Fruit fly (Drosophila melanogaster) whole organism, prepupa: ENCODE results near the gene CG31743.
A peak's percentile ranks its signal among the peaks of the same experiment; 100 is the strongest.

ENCODE experiments used
- CG11294 ChIP-seq: fragments of 200-800 bp; sonication (Bioruptor generic); IDR thresholded peaks from 2 replicates; pipeline ENCODE4 v1.3.6; 2022; ENCODE audit warnings: missing biosample characterization, missing genetic modification characterization
- CG15336 ChIP-seq: fragments of 200-800 bp; sonication (Bioruptor generic); IDR thresholded peaks from 2 replicates; pipeline ENCODE4 v1.3.6; 2022; ENCODE audit warnings: missing biosample characterization, missing genetic modification characterization
- CG16779 ChIP-seq: fragments of 200-800 bp; sonication (Bioruptor generic); optimal IDR thresholded peaks from 3 replicates; lab custom pipeline; 2017; ENCODE audit warnings: missing biosample characterization, mild to moderate bottlenecking, missing genetic modification characterization
- CG3032 ChIP-seq: fragments of 200-800 bp; optimal IDR thresholded peaks from 2 replicates; lab custom pipeline; 2019; ENCODE audit warnings: missing biosample characterization, mild to moderate bottlenecking, missing genetic modification characterization, moderate library complexity
- CG31627 ChIP-seq: fragments of 200-800 bp; sonication (Bioruptor generic); optimal IDR thresholded peaks from 3 replicates; lab custom pipeline; 2016; ENCODE audit warnings: missing biosample characterization, missing genetic modification characterization
- CG6163 ChIP-seq: fragments of 200-800 bp; sonication (Bioruptor generic); IDR thresholded peaks from 3 replicates; pipeline ENCODE4 v1.3.6; 2022; ENCODE audit warnings: missing biosample characterization, missing genetic modification characterization
- CG6276 ChIP-seq: fragments of 200-800 bp; sonication (Bioruptor generic); optimal IDR thresholded peaks from 2 replicates; lab custom pipeline; 2017; ENCODE audit warnings: missing biosample characterization, mild to moderate bottlenecking, missing genetic modification characterization
- CG6808 ChIP-seq: fragments of 200-800 bp; sonication (Bioruptor generic); optimal IDR thresholded peaks from 3 replicates; lab custom pipeline; 2017; ENCODE audit warnings: missing biosample characterization, missing genetic modification characterization, mild to moderate bottlenecking, moderate library complexity, missing genetic modification reagents
- CG7368 ChIP-seq: fragments of 200-800 bp; sonication (Bioruptor generic); optimal IDR thresholded peaks from 3 replicates; lab custom pipeline; 2016; ENCODE audit warnings: missing biosample characterization, missing genetic modification characterization
- CG8319 ChIP-seq: fragments of 200-800 bp; sonication (Bioruptor generic); optimal IDR thresholded peaks from 3 replicates; lab custom pipeline; 2016; ENCODE audit warnings: missing biosample characterization, missing genetic modification characterization
- CG8632 ChIP-seq: fragments of 200-800 bp; sonication (Bioruptor generic); optimal IDR thresholded peaks from 3 replicates; lab custom pipeline; 2016; ENCODE audit warnings: missing biosample characterization, missing genetic modification characterization
- Eip75B ChIP-seq: fragments of 200-800 bp; sonication (Bioruptor generic); optimal IDR thresholded peaks from 3 replicates; lab custom pipeline; 2016; ENCODE audit warnings: missing biosample characterization, missing genetic modification characterization
- Eip78C ChIP-seq: fragments of 200-800 bp; sonication (Bioruptor generic); peaks from one replicate; lab custom pipeline; 2016; ENCODE audit warnings: missing biosample characterization, missing genetic modification characterization
- Eip93F ChIP-seq: fragments of 200-800 bp; sonication (Bioruptor generic); optimal IDR thresholded peaks from 2 replicates; lab custom pipeline; 2016; ENCODE audit warnings: missing biosample characterization, mild to moderate bottlenecking, missing genetic modification characterization
- Gug ChIP-seq: fragments of 200-800 bp; sonication (Bioruptor generic); IDR thresholded peaks from 2 replicates; pipeline ENCODE4 v1.3.6; 2022; ENCODE audit warnings: missing biosample characterization, missing genetic modification characterization
- Hr38 ChIP-seq: sonication (Bioruptor generic); optimal IDR thresholded peaks from 2 replicates; lab custom pipeline; 2016; ENCODE audit warnings: missing biosample characterization, missing genetic modification characterization
- Hr39 ChIP-seq: fragments of 200-800 bp; sonication (Bioruptor generic); optimal IDR thresholded peaks from 2 replicates; lab custom pipeline; 2016; ENCODE audit warnings: missing biosample characterization, missing genetic modification characterization
- Hr4 ChIP-seq: fragments of 200-800 bp; sonication (Bioruptor generic); optimal IDR thresholded peaks from 3 replicates; lab custom pipeline; 2016; ENCODE audit warnings: missing biosample characterization, missing genetic modification characterization
- Lpt ChIP-seq: fragments of 200-800 bp; sonication (Bioruptor generic); optimal IDR thresholded peaks from 3 replicates; lab custom pipeline; 2016; ENCODE audit warnings: missing biosample characterization, missing genetic modification characterization
- Met ChIP-seq: fragments of 200-800 bp; sonication (Bioruptor generic); optimal IDR thresholded peaks from 3 replicates; lab custom pipeline; 2016; ENCODE audit warnings: missing biosample characterization, missing genetic modification characterization
- OdsH ChIP-seq: fragments of 200-800 bp; sonication (Bioruptor generic); optimal IDR thresholded peaks from 3 replicates; lab custom pipeline; 2016; ENCODE audit warnings: missing biosample characterization, missing genetic modification characterization
- Smox ChIP-seq: fragments of 200-800 bp; sonication (Bioruptor generic); optimal IDR thresholded peaks from 3 replicates; lab custom pipeline; 2016; ENCODE audit warnings: missing biosample characterization, missing genetic modification characterization
- Sox102F ChIP-seq: fragments of 200-800 bp; sonication (Bioruptor generic); optimal IDR thresholded peaks from 2 replicates; lab custom pipeline; 2016; ENCODE audit warnings: missing biosample characterization, mild to moderate bottlenecking, missing genetic modification characterization
- Sox14 ChIP-seq: fragments of 200-800 bp; sonication (Bioruptor generic); optimal IDR thresholded peaks from 3 replicates; lab custom pipeline; 2016; ENCODE audit warnings: missing biosample characterization, missing genetic modification characterization
- Sox15 ChIP-seq: fragments of 200-800 bp; sonication (Bioruptor generic); optimal IDR thresholded peaks from 3 replicates; lab custom pipeline; 2016; ENCODE audit warnings: missing biosample characterization, missing genetic modification characterization
- acj6 ChIP-seq: fragments of 200-800 bp; sonication (Bioruptor generic); optimal IDR thresholded peaks from 3 replicates; lab custom pipeline; 2016; ENCODE audit warnings: missing biosample characterization, missing genetic modification characterization
- dsx ChIP-seq: fragments of 200-800 bp; optimal IDR thresholded peaks from 3 replicates; lab custom pipeline; 2019; ENCODE audit warnings: missing biosample characterization, mild to moderate bottlenecking, missing genetic modification characterization, moderate library complexity; ENCODE audit not compliant: poor library complexity, severe bottlenecking
- fd85E ChIP-seq: fragments of 200-800 bp; sonication (Bioruptor generic); optimal IDR thresholded peaks from 3 replicates; lab custom pipeline; 2016; ENCODE audit warnings: missing biosample characterization, missing genetic modification characterization
- fkh ChIP-seq: fragments of 200-800 bp; sonication (Bioruptor generic); optimal IDR thresholded peaks from 3 replicates; lab custom pipeline; 2017; ENCODE audit warnings: missing biosample characterization, mild to moderate bottlenecking, missing genetic modification characterization, moderate library complexity
- lz ChIP-seq: fragments of 200-800 bp; sonication (Bioruptor generic); optimal IDR thresholded peaks from 3 replicates; lab custom pipeline; 2016; ENCODE audit warnings: missing biosample characterization, missing genetic modification characterization
- ss ChIP-seq, 2 experiments: fragments of 200-800 bp; sonication (Bioruptor generic); optimal IDR thresholded peaks; 2 replicates in 1 of 2; 3 replicates in 1 of 2; lab custom pipeline; 2017 to 2018; ENCODE audit warnings: mild to moderate bottlenecking in 2 of 2, missing biosample characterization in 2 of 2, missing genetic modification characterization in 2 of 2, moderate library complexity in 1 of 2
- svp ChIP-seq: fragments of 200-800 bp; sonication (Bioruptor generic); peaks from one replicate; lab custom pipeline; 2016; ENCODE audit warnings: missing biosample characterization, missing genetic modification characterization
- vri ChIP-seq: fragments of 200-800 bp; sonication (Bioruptor generic); optimal IDR thresholded peaks from 3 replicates; lab custom pipeline; 2016; ENCODE audit warnings: missing biosample characterization, mild to moderate bottlenecking, missing genetic modification characterization

CG31743 gene

DNA sequence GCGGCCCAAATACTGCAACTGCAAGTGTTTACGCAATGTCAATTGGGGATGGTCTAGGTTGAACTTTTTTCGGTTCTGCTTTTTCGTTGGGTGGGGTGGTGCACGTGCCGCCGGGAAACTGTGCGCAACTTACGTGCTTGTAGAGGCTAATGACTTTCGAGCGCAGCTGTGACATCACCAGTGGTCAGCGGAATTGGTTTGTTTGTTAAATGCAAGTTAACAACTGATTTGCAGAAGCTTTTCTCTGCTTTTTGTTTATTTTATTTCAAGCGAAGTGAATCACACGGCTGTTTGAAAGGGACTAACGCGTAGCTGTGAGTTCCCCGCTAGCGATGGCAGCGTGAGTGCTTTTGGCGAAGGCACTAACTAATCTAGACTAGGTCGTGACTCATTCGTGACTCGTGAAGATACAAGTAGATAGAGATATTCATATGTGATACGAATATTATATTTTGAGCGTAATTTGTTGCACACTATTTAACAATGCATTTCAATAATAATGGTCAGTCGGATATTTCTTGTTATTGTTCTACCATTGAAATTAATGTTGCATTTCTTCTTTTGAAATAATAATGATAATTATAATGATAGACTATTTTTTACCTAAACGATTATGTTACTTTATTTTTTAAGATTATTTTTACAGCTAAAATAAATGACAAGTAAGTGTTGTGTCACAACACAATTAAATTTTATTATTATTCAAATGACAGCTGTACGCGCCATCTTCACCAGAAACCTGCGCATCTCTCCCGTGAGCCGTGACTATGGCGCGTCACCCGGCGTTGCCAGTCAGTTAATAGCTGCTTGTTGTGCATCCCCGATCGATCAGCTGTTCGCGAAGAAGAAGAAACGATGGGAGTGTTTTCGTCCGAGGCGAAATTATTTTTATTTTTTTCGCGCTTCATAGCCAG is 8.6 kb downstream of the CG31743 start, which contains the start of the genes osi and tweek (continued):
- no peak for TF ChIP-seq CG7368 (GFP tag; lab: Kevin White, UChicago)
- TF ChIP-seq Sox102F = peak; percentile 29
- TF ChIP-seq Eip93F (GFP tag; lab: Kevin White, UChicago) = no peak
- TF ChIP-seq Lpt (GFP tag; lab: Kevin White, UChicago) = peak; percentile 24
- TF ChIP-seq Eip78C (GFP tag; lab: Kevin White, UChicago) = peak; percentile 84
- peak; percentile 37 for TF ChIP-seq Met (GFP tag; lab: Kevin White, UChicago)
- no peak for TF ChIP-seq Hr38
- TF ChIP-seq Smox = no peak
- peak; percentile 72 for TF ChIP-seq CG31627 (GFP tag; lab: Kevin White, UChicago)
- no peak for TF ChIP-seq CG11294
- peak; percentile 19 for TF ChIP-seq Eip75B (GFP tag; lab: Kevin White, UChicago)
- TF ChIP-seq CG8632 (GFP tag; lab: Kevin White, UChicago) = peak; percentile 31
- TF ChIP-seq ss (GFP tag; optimal IDR thresholded peaks at IDR 0.05; lab: Kevin White, UChicago) = no peak
- TF ChIP-seq CG6276 (GFP tag; lab: Kevin White, UChicago) = no peak
- TF ChIP-seq lz (GFP tag; lab: Kevin White, UChicago) = peak; percentile 66
- TF ChIP-seq dsx (GFP tag; lab: Kevin White, UChicago) = no peak
- no peak for TF ChIP-seq CG6808 (GFP tag; lab: Kevin White, UChicago)
- TF ChIP-seq CG3032 = peak; percentile 29
- TF ChIP-seq acj6 (GFP tag; lab: Kevin White, UChicago) = peak; percentile 67
- no peak for TF ChIP-seq CG16779 (tag; lab: Kevin White, UChicago)
- TF ChIP-seq vri = peak; percentile 72

DNA sequence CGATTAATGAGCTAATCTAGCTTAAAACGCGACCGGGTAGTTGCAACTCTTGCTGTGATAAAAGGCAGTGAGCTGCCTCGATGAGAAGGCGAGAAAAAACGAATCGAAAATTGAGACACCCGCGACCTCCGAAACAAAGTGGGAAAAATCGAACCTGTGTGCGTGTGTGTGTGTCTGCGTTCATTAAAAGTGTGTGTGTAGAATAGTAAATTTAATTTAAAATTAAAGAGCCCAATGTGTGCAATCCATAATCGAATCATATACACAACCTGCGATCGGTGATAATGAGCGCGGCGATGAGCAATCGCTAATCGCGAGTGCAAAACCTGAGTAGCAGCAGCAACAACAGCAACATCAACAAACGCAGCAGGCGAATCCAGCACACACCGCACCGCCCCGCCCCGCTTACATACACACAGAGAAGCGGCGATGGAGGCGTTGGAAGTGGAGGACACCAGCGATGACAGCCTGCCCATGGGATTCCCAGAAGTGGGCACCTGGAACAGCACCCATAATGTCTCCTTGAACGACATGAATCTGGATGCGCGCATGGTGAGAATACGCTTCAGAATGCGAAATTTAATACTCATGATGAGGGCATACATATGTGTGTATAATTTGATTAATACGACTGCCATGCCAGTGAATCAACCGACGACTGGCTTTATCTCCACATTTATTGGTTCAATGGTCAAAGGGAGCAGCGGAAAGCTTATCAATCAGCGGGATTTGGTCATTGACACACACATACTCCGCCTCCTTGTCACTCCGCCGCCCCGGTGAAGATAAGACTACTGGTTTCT is 9.5 kb downstream of the CG31743 start:
- TF ChIP-seq Sox14 (GFP tag; lab: Kevin White, UChicago) (peak; percentile 2), OdsH (GFP tag; lab: Kevin White, UChicago) (no peak), svp (peak; percentile 99), CG15336 (GFP tag; lab: Robert Waterston, UW) (no peak), ss (GFP tag; optimal IDR thresholded peaks at IDR 0.05; lab: Kevin White, UChicago) (peak in 1 of 2 experiments; percentile 42), CG8319 (GFP tag; lab: Kevin White, UChicago) (no peak), fkh (no peak), CG6163 (GFP tag; lab: Robert Waterston, UW) (0 out of 3 replicates have a peak, but pooled peaks have one; percentile 44), Eip78C (GFP tag; lab: Kevin White, UChicago) (peak; percentile 67), vri (peak; percentile 59), Sox102F (no peak), dsx (GFP tag; lab: Kevin White, UChicago) (peak; percentile 30)

DNA sequence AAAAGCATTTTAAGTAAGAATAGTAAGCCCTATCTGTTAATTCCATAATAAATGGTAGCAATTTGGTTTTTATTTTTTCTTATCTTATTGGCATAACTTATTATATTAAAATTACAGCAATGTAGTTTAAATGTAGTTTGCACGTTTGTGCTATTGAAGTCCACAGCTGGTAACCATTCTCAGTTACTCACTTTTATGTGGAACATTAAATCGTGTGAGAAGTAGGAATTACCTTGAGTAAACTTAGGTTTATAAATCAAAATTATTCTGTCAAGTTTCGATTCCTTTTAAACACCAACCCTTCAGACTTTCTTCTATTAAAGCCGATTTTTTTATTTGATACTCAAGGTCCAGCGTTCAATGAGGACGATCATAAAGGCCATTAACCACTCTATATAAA is 10.3 kb downstream of the CG31743 start, which contains the start of gene CG42556:
Gene CG42556 (plus strand): TSS at position 301 of the 400 bp plus-strand sequence.
- TF ChIP-seq Sox15 (GFP tag; lab: Kevin White, UChicago) = no peak
- TF ChIP-seq Eip93F (GFP tag; lab: Kevin White, UChicago) = no peak
- no peak for TF ChIP-seq Hr4
- TF ChIP-seq Gug (GFP tag; lab: Robert Waterston, UW) = no peak
- no peak for TF ChIP-seq Hr39 (GFP tag; lab: Kevin White, UChicago)
- no peak for TF ChIP-seq fd85E (GFP tag; lab: Kevin White, UChicago)
- TF ChIP-seq CG3032 = no peak
